Fruit fly (Drosophila melanogaster) whole organism, embryonic: Measurements from ENCODE around the gene CG12289.

ENCODE experiments used
- Adf1 ChIP-seq: fragments of 200-800 bp; sonication (Bioruptor generic); IDR thresholded peaks from 2 replicates; pipeline ENCODE4 v1.3.6; 2022; ENCODE audit warnings: missing biosample characterization, missing genetic modification characterization
- B-H2 ChIP-seq: fragments of 200-800 bp; sonication (Bioruptor generic); optimal IDR thresholded peaks from 2 replicates; lab custom pipeline; 2018; ENCODE audit warnings: missing biosample characterization, mild to moderate bottlenecking, missing genetic modification characterization
- CG10209 ChIP-seq: fragments of 200-800 bp; sonication (Bioruptor generic); optimal IDR thresholded peaks from 3 replicates; lab custom pipeline; 2017; ENCODE audit warnings: missing biosample characterization, mild to moderate bottlenecking, missing genetic modification characterization, missing genetic modification reagents
- CG1024 ChIP-seq: fragments of 200-800 bp; sonication (Bioruptor generic); IDR thresholded peaks from 2 replicates; pipeline ENCODE4 v1.3.6; 2022; ENCODE audit warnings: missing biosample characterization, missing genetic modification characterization
- CG10654 ChIP-seq: fragments of 200-800 bp; sonication (Bioruptor generic); optimal IDR thresholded peaks from 2 replicates; lab custom pipeline; 2016; ENCODE audit warnings: missing biosample characterization, missing genetic modification characterization
- CG10979 ChIP-seq: fragments of 200-800 bp; sonication (Bioruptor generic); optimal IDR thresholded peaks from 2 replicates; lab custom pipeline; 2018; ENCODE audit warnings: missing biosample characterization, mild to moderate bottlenecking, missing genetic modification characterization, moderate library complexity
- CG11456 ChIP-seq: fragments of 200-800 bp; sonication (Bioruptor generic); IDR thresholded peaks from 3 replicates; pipeline ENCODE4 v1.3.6; 2022; ENCODE audit warnings: missing biosample characterization, missing genetic modification characterization
- CG13123 ChIP-seq: fragments of 200-800 bp; sonication (Bioruptor generic); optimal IDR thresholded peaks from 2 replicates; lab custom pipeline; 2016; ENCODE audit warnings: missing biosample characterization, missing genetic modification characterization
- CG13287 ChIP-seq: fragments of 200-800 bp; sonication (Bioruptor generic); IDR thresholded peaks from 2 replicates; pipeline ENCODE4 v1.3.6; 2022; ENCODE audit warnings: missing biosample characterization, missing genetic modification characterization; ENCODE audit not compliant: partially characterized antibody
- CG13424 ChIP-seq: fragments of 200-800 bp; sonication (Bioruptor generic); optimal IDR thresholded peaks from 2 replicates; lab custom pipeline; 2019; ENCODE audit warnings: missing biosample characterization, mild to moderate bottlenecking, missing genetic modification characterization, moderate library complexity
- CG14441 ChIP-seq: fragments of 200-800 bp; sonication (Bioruptor generic); IDR thresholded peaks from 2 replicates; pipeline ENCODE4 v1.3.6; 2022; ENCODE audit warnings: missing biosample characterization, missing genetic modification characterization
- CG16815 ChIP-seq: fragments of 200-800 bp; sonication (Bioruptor generic); optimal IDR thresholded peaks from 3 replicates; lab custom pipeline; 2017; ENCODE audit warnings: missing biosample characterization, mild to moderate bottlenecking, missing genetic modification characterization
- CG17186 ChIP-seq: fragments of 200-800 bp; sonication (Bioruptor generic); optimal IDR thresholded peaks from 3 replicates; lab custom pipeline; 2017; ENCODE audit warnings: missing biosample characterization, missing genetic modification reagents, missing genetic modification characterization
- CG17612 ChIP-seq: fragments of 200-800 bp; sonication (Bioruptor generic); IDR thresholded peaks from 2 replicates; pipeline ENCODE4 v1.3.6; 2022; ENCODE audit warnings: missing biosample characterization, missing genetic modification characterization
- CG2199 ChIP-seq: fragments of 200-800 bp; sonication (Bioruptor generic); IDR thresholded peaks from 3 replicates; pipeline ENCODE4 v1.3.6; 2022; ENCODE audit warnings: missing biosample characterization, missing genetic modification characterization
- CG33213 ChIP-seq: fragments of 200-800 bp; sonication (Bioruptor generic); optimal IDR thresholded peaks from 3 replicates; lab custom pipeline; 2016; ENCODE audit warnings: missing biosample characterization, missing genetic modification characterization
- CG34422 ChIP-seq: fragments of 200-800 bp; sonication (Bioruptor generic); IDR thresholded peaks from 3 replicates; pipeline ENCODE4 v1.3.6; 2022; ENCODE audit warnings: missing biosample characterization, missing genetic modification characterization
- CG6765 ChIP-seq: fragments of 200-800 bp; sonication (Bioruptor generic); optimal IDR thresholded peaks from 3 replicates; lab custom pipeline; 2017; ENCODE audit warnings: missing biosample characterization, mild to moderate bottlenecking, missing genetic modification characterization
- CG6791 ChIP-seq: fragments of 200-800 bp; sonication (Bioruptor generic); IDR thresholded peaks from 3 replicates; pipeline ENCODE4 v1.3.6; 2022; ENCODE audit warnings: missing biosample characterization, missing genetic modification characterization; ENCODE audit not compliant: partially characterized antibody
- CG7928 ChIP-seq: fragments of 200-800 bp; sonication (Bioruptor generic); optimal IDR thresholded peaks from 2 replicates; lab custom pipeline; 2017; ENCODE audit warnings: missing biosample characterization, mild to moderate bottlenecking, missing genetic modification characterization
- CoRest ChIP-seq: fragments of 200-800 bp; sonication (Bioruptor generic); optimal IDR thresholded peaks from 3 replicates; lab custom pipeline; 2018; ENCODE audit warnings: missing biosample characterization, mild to moderate bottlenecking, missing genetic modification characterization, moderate library complexity
- Elba2 ChIP-seq: fragments of 200-800 bp; sonication (Bioruptor generic); optimal IDR thresholded peaks from 3 replicates; lab custom pipeline; 2016; ENCODE audit warnings: missing biosample characterization, missing genetic modification characterization
- Fer1 ChIP-seq: fragments of 200-800 bp; sonication (Bioruptor generic); optimal IDR thresholded peaks from 2 replicates; lab custom pipeline; 2017; ENCODE audit warnings: missing biosample characterization, mild to moderate bottlenecking, missing genetic modification characterization
- HmgD ChIP-seq: fragments of 200-800 bp; sonication (Bioruptor generic); optimal IDR thresholded peaks from 3 replicates; lab custom pipeline; 2016; ENCODE audit warnings: missing biosample characterization, missing genetic modification characterization
- Jarid2 ChIP-seq: fragments of 200-800 bp; sonication (Bioruptor generic); optimal IDR thresholded peaks from 3 replicates; lab custom pipeline; 2017; ENCODE audit warnings: mild to moderate bottlenecking, missing biosample characterization, missing genetic modification reagents, missing genetic modification characterization
- Meics ChIP-seq: fragments of 200-800 bp; sonication (Bioruptor generic); optimal IDR thresholded peaks from 2 replicates; lab custom pipeline; 2017; ENCODE audit warnings: missing biosample characterization, mild to moderate bottlenecking, missing genetic modification characterization
- Mes4 ChIP-seq: fragments of 200-800 bp; sonication (Bioruptor generic); optimal IDR thresholded peaks from 2 replicates; lab custom pipeline; 2016; ENCODE audit warnings: missing biosample characterization, missing genetic modification characterization
- Neu2 ChIP-seq: fragments of 200-800 bp; sonication (Bioruptor generic); optimal IDR thresholded peaks from 3 replicates; lab custom pipeline; 2016; ENCODE audit warnings: missing biosample characterization, missing genetic modification characterization, borderline replicate concordance
- NfI ChIP-seq: fragments of 200-800 bp; sonication (Bioruptor generic); optimal IDR thresholded peaks from 3 replicates; lab custom pipeline; 2018; ENCODE audit warnings: missing biosample characterization, mild to moderate bottlenecking, missing genetic modification characterization, moderate library complexity
- Oli ChIP-seq: fragments of 200-800 bp; sonication (Bioruptor generic); optimal IDR thresholded peaks from 2 replicates; lab custom pipeline; 2018; ENCODE audit warnings: missing biosample characterization, mild to moderate bottlenecking, missing genetic modification characterization, moderate library complexity
- Rx ChIP-seq: fragments of 200-800 bp; sonication (Bioruptor generic); IDR thresholded peaks from 2 replicates; pipeline ENCODE4 v1.3.6; 2022; ENCODE audit warnings: missing biosample characterization, missing genetic modification characterization
- Sox100B ChIP-seq: fragments of 200-800 bp; sonication (Bioruptor generic); optimal IDR thresholded peaks from 3 replicates; lab custom pipeline; 2018; ENCODE audit warnings: missing biosample characterization, mild to moderate bottlenecking, missing genetic modification characterization
- ac ChIP-seq: fragments of 200-800 bp; sonication (Bioruptor generic); optimal IDR thresholded peaks from 3 replicates; lab custom pipeline; 2017; ENCODE audit warnings: missing biosample characterization, mild to moderate bottlenecking, missing genetic modification characterization
- amos ChIP-seq: fragments of 200-800 bp; sonication (Bioruptor generic); IDR thresholded peaks from 2 replicates; pipeline ENCODE4 v1.3.6; 2022; ENCODE audit warnings: missing biosample characterization, missing genetic modification characterization; ENCODE audit not compliant: partially characterized antibody
- ap ChIP-seq: fragments of 200-800 bp; sonication (Bioruptor generic); IDR thresholded peaks from 2 replicates; pipeline ENCODE4 v1.3.6; 2022; ENCODE audit warnings: missing biosample characterization, missing genetic modification characterization
- bigmax ChIP-seq: fragments of 200-800 bp; sonication (Bioruptor generic); optimal IDR thresholded peaks from 2 replicates; lab custom pipeline; 2018; ENCODE audit warnings: missing biosample characterization, mild to moderate bottlenecking, missing genetic modification characterization
- crol ChIP-seq: fragments of 200-800 bp; sonication (Bioruptor generic); IDR thresholded peaks from 2 replicates; pipeline ENCODE4 v1.3.6; 2022; ENCODE audit warnings: missing biosample characterization, missing genetic modification characterization
- da ChIP-seq: fragments of 200-800 bp; sonication (Bioruptor generic); optimal IDR thresholded peaks from 2 replicates; lab custom pipeline; 2016; ENCODE audit warnings: missing biosample characterization, missing genetic modification characterization
- dm ChIP-seq: fragments of 200-800 bp; sonication (Bioruptor generic); optimal IDR thresholded peaks from 3 replicates; lab custom pipeline; 2016; ENCODE audit warnings: missing biosample characterization, missing genetic modification characterization
- dmrt99B ChIP-seq: fragments of 200-800 bp; sonication (Bioruptor generic); optimal IDR thresholded peaks from 2 replicates; lab custom pipeline; 2018; ENCODE audit warnings: missing biosample characterization, mild to moderate bottlenecking, missing genetic modification characterization, moderate library complexity
- eve ChIP-seq, 2 experiments: fragments of >200 bp; optimal IDR thresholded peaks; 2 replicates each; lab custom pipeline; 2017; ENCODE audit warnings: missing biosample characterization in 2 of 2, missing genetic modification characterization in 2 of 2
- fd96Cb ChIP-seq: fragments of 200-800 bp; sonication (Bioruptor generic); optimal IDR thresholded peaks from 2 replicates; lab custom pipeline; 2018; ENCODE audit warnings: missing biosample characterization, mild to moderate bottlenecking, missing genetic modification characterization, moderate library complexity
- hth ChIP-seq: fragments of >200 bp; optimal IDR thresholded peaks from 2 replicates; lab custom pipeline; 2017; ENCODE audit warnings: inconsistent platforms
- inv ChIP-seq: fragments of 200-800 bp; sonication (Bioruptor generic); IDR thresholded peaks from 2 replicates; pipeline ENCODE4 v1.3.6; 2022; ENCODE audit warnings: missing biosample characterization, missing genetic modification characterization; ENCODE audit not compliant: partially characterized antibody
- klu ChIP-seq: fragments of 200-800 bp; sonication (Bioruptor generic); IDR thresholded peaks from 2 replicates; pipeline ENCODE4 v1.3.6; 2022; ENCODE audit warnings: missing biosample characterization, missing genetic modification characterization
- lilli ChIP-seq: fragments of 200-800 bp; sonication (Bioruptor generic); optimal IDR thresholded peaks from 3 replicates; lab custom pipeline; 2016; ENCODE audit warnings: missing biosample characterization, missing genetic modification characterization
- otp ChIP-seq: fragments of 200-800 bp; sonication (Bioruptor generic); IDR thresholded peaks from 3 replicates; pipeline ENCODE4, ENCODE4 v1.3.6; 2022; ENCODE audit warnings: missing biosample characterization, missing genetic modification characterization
- shn ChIP-seq: fragments of 200-800 bp; sonication (Bioruptor generic); optimal IDR thresholded peaks from 3 replicates; lab custom pipeline; 2016; ENCODE audit warnings: missing biosample characterization, missing genetic modification characterization
- sob ChIP-seq: fragments of 200-800 bp; sonication (Bioruptor generic); IDR thresholded peaks from 2 replicates; pipeline ENCODE4 v1.3.6; 2022; ENCODE audit warnings: missing biosample characterization, missing genetic modification characterization
- sqz ChIP-seq: fragments of 200-800 bp; sonication (Bioruptor generic); optimal IDR thresholded peaks from 3 replicates; lab custom pipeline; 2018; ENCODE audit warnings: missing biosample characterization, mild to moderate bottlenecking, missing genetic modification characterization

CG12289 gene

dm6 chr3L:11418041-11418674, 40.1 kb downstream of the CG12289 start (continued):
- peak; percentile 96 for TF ChIP-seq CG13424 (tag; lab: Kevin White, UChicago)
- TF ChIP-seq Jarid2, result peak; percentile 72
- TF ChIP-seq ac (GFP tag; lab: Kevin White, UChicago), result peak; percentile 77
- TF ChIP-seq CG34422, result peak; percentile 90
- peak; percentile 98 for TF ChIP-seq CG14441 (GFP tag; lab: Robert Waterston, UW)
- peak; percentile 89 for TF ChIP-seq Meics
- TF ChIP-seq CG11456 (GFP tag; lab: Robert Waterston, UW), result peak; percentile 86
- peak; percentile 88 for TF ChIP-seq NfI
- TF ChIP-seq CG10209, result peak; percentile 99
- TF ChIP-seq CG7928, result peak; percentile 53
- TF ChIP-seq fd96Cb, result peak; percentile 97
- peak; percentile 92 for TF ChIP-seq Rx (GFP tag; lab: Robert Waterston, UW)
- no peak for TF ChIP-seq CG6791
- TF ChIP-seq Adf1 (GFP tag; lab: Robert Waterston, UW), result peak; percentile 68
- TF ChIP-seq eve (GFP tag; optimal IDR thresholded peaks at IDR 0.05; lab: Kevin White, UChicago), result peak in 1 of 2 experiments; percentile 95
- peak; percentile 98 for TF ChIP-seq CG10979 (tag; lab: Kevin White, UChicago)
- TF ChIP-seq CoRest (tag; lab: Kevin White, UChicago), result peak; percentile 96
- peak; percentile 86 for TF ChIP-seq dm (GFP tag; lab: Kevin White, UChicago)
- peak; percentile 92 for TF ChIP-seq hth
- TF ChIP-seq CG13123 (GFP tag; lab: Kevin White, UChicago), result peak; percentile 62
- peak; percentile 90 for TF ChIP-seq CG17612 (GFP tag; lab: Robert Waterston, UW)
- no peak for TF ChIP-seq amos
- TF ChIP-seq da (GFP tag; lab: Kevin White, UChicago), result peak; percentile 85
- peak; percentile 34 for TF ChIP-seq HmgD
- peak; percentile 99 for TF ChIP-seq otp (GFP tag; lab: Robert Waterston, UW)
- TF ChIP-seq Neu2 (GFP tag; lab: Kevin White, UChicago), result no peak
- peak; percentile 74 for TF ChIP-seq CG33213 (GFP tag; lab: Kevin White, UChicago)
- peak; percentile 96 for TF ChIP-seq Mes4 (GFP tag; lab: Kevin White, UChicago)
- TF ChIP-seq shn (GFP tag; lab: Kevin White, UChicago), result peak; percentile 91
- peak; percentile 91 for TF ChIP-seq CG16815
- TF ChIP-seq Oli, result peak; percentile 96
- no peak for TF ChIP-seq bigmax (GFP tag; lab: Kevin White, UChicago)
- peak; percentile 30 for TF ChIP-seq B-H2
- TF ChIP-seq Fer1 (GFP tag; lab: Kevin White, UChicago), result peak; percentile 92
- TF ChIP-seq sob (GFP tag; lab: Robert Waterston, UW), result peak; percentile 96
- peak; percentile 97 for TF ChIP-seq Sox100B
- TF ChIP-seq CG1024 (GFP tag; lab: Robert Waterston, UW), result peak; percentile 90
- TF ChIP-seq klu (GFP tag; lab: Robert Waterston, UW), result peak; percentile 90
- peak; percentile 61 for TF ChIP-seq CG6765 (GFP tag; lab: Kevin White, UChicago)
- peak; percentile 86 for TF ChIP-seq lilli
- peak; percentile 76; the same call in 1 of the 2 replicates for TF ChIP-seq crol
- peak; percentile 80 for TF ChIP-seq CG17186 (GFP tag; lab: Kevin White, UChicago)
- no peak for TF ChIP-seq CG13287
- TF ChIP-seq dmrt99B (tag; lab: Kevin White, UChicago), result peak; percentile 97
- peak; percentile 91 for TF ChIP-seq CG10654
- peak; percentile 84 for TF ChIP-seq sqz (GFP tag; lab: Kevin White, UChicago)
- TF ChIP-seq Elba2 (GFP tag; lab: Kevin White, UChicago), result peak; percentile 32
- peak; percentile 84 for TF ChIP-seq CG2199 (GFP tag; lab: Robert Waterston, UW)
- peak; percentile 98 for TF ChIP-seq ap
- TF ChIP-seq inv (GFP tag; lab: Robert Waterston, UW), result no peak
